Fruit fly (Drosophila melanogaster): Measurements from ENCODE around the gene CG9302.

DNA sequence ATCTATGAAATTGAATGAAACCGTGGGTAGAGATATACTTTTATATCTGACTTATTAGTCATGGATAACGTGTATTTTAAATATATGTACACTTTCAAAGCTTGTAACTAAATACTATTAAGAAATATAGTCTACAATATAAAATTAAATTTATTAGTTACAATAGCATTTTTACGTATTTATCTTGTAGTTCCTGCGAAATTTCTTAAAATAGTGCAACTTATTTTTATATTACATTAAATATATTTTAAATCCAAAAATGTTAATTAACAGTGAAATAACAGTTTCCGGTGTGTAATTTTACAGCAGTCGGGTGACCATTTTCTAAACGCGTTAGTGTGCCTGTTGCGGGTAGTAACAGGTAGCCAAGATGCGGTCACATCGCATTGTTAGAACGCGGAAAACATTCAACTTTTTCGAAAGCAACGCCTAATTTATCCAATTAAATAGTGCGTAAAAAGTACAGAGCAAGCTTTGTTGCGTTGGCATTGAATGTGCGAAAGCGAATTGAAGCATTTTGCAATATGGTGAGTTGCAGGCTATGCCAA, 20.4 kb upstream of the CG9302 start, which contains the start of the genes CG10859 and CG7110:
- TF ChIP-seq jim (GFP tag; optimal IDR thresholded peaks at IDR 0.05) = no peak
- TF ChIP-seq Rel (GFP tag; optimal IDR thresholded peaks at IDR 0.05) = no peak
- TF ChIP-seq Rel (tag; optimal IDR thresholded peaks at IDR 0.05) = no peak
- TF ChIP-seq tai (GFP tag; optimal IDR thresholded peaks at IDR 0.05) = no peak
- no peak for TF ChIP-seq Hnf4 (GFP tag; optimal IDR thresholded peaks at IDR 0.05)
